Worm (Caenorhabditis elegans) whole organism, late embryonic: Measurements from ENCODE around the gene T24A6.16.

ENCODE experiments used
- C08G9.2 ChIP-seq: sonication (generic microtip); optimal IDR thresholded peaks from 2 replicates; lab custom pipeline; 2016; ENCODE audit warnings: mild to moderate bottlenecking, missing genetic modification characterization, moderate library complexity, missing compliant biosample characterization
- C38D4.7 ChIP-seq: fragments of 200-800 bp; sonication (Bioruptor generic); optimal IDR thresholded peaks from 2 replicates; lab custom pipeline; 2018; ENCODE audit warnings: mild to moderate bottlenecking, missing genetic modification characterization, moderate library complexity, missing compliant biosample characterization
- F13H6.1 ChIP-seq: sonication (generic microtip); optimal IDR thresholded peaks from 2 replicates; lab custom pipeline; 2016; ENCODE audit warnings: missing genetic modification characterization, missing compliant biosample characterization
- K09A11.1 ChIP-seq: sonication (generic microtip); optimal IDR thresholded peaks from 2 replicates; lab custom pipeline; 2017; ENCODE audit warnings: antibody characterized with exemption, mild to moderate bottlenecking, missing genetic modification characterization, missing compliant biosample characterization; ENCODE audit not compliant: insufficient read depth
- ahr-1 ChIP-seq: sonication (generic microtip); optimal IDR thresholded peaks from 2 replicates; lab custom pipeline; 2016; ENCODE audit warnings: missing genetic modification characterization, missing compliant biosample characterization
- ama-1 ChIP-seq: fragments of 150-350 bp; optimal IDR thresholded peaks from 2 replicates; lab custom pipeline; 2014
- ceh-14 ChIP-seq: sonication (generic microtip); optimal IDR thresholded peaks from 2 replicates; lab custom pipeline; 2016; ENCODE audit warnings: missing genotype, missing genetic modification characterization, missing compliant biosample characterization
- ceh-19 ChIP-seq: fragments of 200-800 bp; sonication (Bioruptor generic); optimal IDR thresholded peaks from 2 replicates; lab custom pipeline; 2018; ENCODE audit warnings: mild to moderate bottlenecking, missing genetic modification characterization, missing compliant biosample characterization
- ceh-2 ChIP-seq: sonication (generic microtip); optimal IDR thresholded peaks from 2 replicates; lab custom pipeline; 2016; ENCODE audit warnings: missing genotype, missing genetic modification characterization, missing compliant biosample characterization
- ceh-22 ChIP-seq: sonication (generic microtip); optimal IDR thresholded peaks from 2 replicates; lab custom pipeline; 2017; ENCODE audit warnings: missing biosample characterization, missing genetic modification characterization
- ceh-30 ChIP-seq: fragments of 150-350 bp; optimal IDR thresholded peaks from 2 replicates; lab custom pipeline; 2014; ENCODE audit warnings: missing biosample characterization, missing genetic modification characterization
- ceh-9 ChIP-seq: sonication (generic microtip); optimal IDR thresholded peaks from 2 replicates; lab custom pipeline; 2016; ENCODE audit warnings: mild to moderate bottlenecking, missing genetic modification characterization, inconsistent platforms, missing compliant biosample characterization
- ets-4 ChIP-seq: sonication (generic microtip); optimal IDR thresholded peaks from 2 replicates; lab custom pipeline; 2016; ENCODE audit warnings: missing genetic modification characterization, missing compliant biosample characterization
- fax-1 ChIP-seq: sonication (generic microtip); optimal IDR thresholded peaks from 2 replicates; lab custom pipeline; 2016; ENCODE audit warnings: missing genotype, missing genetic modification characterization, missing compliant biosample characterization
- fkh-10 ChIP-seq: fragments of 150-350 bp; optimal IDR thresholded peaks from 2 replicates; lab custom pipeline; 2014; ENCODE audit warnings: missing biosample characterization, missing genetic modification reagents, missing genetic modification characterization
- gmeb-2 ChIP-seq: sonication (generic microtip); optimal IDR thresholded peaks from 2 replicates; lab custom pipeline; 2016; ENCODE audit warnings: missing genetic modification characterization, inconsistent platforms, missing compliant biosample characterization
- hlh-13 ChIP-seq: fragments of 200-800 bp; sonication (Bioruptor generic); optimal IDR thresholded peaks from 2 replicates; lab custom pipeline; 2018; ENCODE audit warnings: mild to moderate bottlenecking, missing genetic modification characterization, missing compliant biosample characterization
- hlh-15 ChIP-seq: sonication (generic microtip); optimal IDR thresholded peaks from 2 replicates; lab custom pipeline; 2016; ENCODE audit warnings: missing genetic modification characterization, missing compliant biosample characterization
- hlh-6 ChIP-seq: sonication (generic microtip); optimal IDR thresholded peaks from 2 replicates; lab custom pipeline; 2016; ENCODE audit warnings: missing genotype, missing genetic modification characterization, missing compliant biosample characterization
- lim-6 ChIP-seq: sonication (generic microtip); optimal IDR thresholded peaks from 2 replicates; lab custom pipeline; 2016; ENCODE audit warnings: missing genetic modification characterization, missing compliant biosample characterization
- lin-11 ChIP-seq: fragments of 200-800 bp; sonication (Bioruptor generic); optimal IDR thresholded peaks from 2 replicates; lab custom pipeline; 2018; ENCODE audit warnings: mild to moderate bottlenecking, missing genetic modification characterization, missing compliant biosample characterization
- nfya-1 ChIP-seq: sonication (generic microtip); optimal IDR thresholded peaks from 2 replicates; lab custom pipeline; 2017; ENCODE audit warnings: missing genetic modification characterization, mild to moderate bottlenecking, missing compliant biosample characterization, antibody characterized with exemption, moderate library complexity
- nhr-232 ChIP-seq: sonication (generic microtip); optimal IDR thresholded peaks from 2 replicates; lab custom pipeline; 2016; ENCODE audit warnings: missing genetic modification characterization, missing compliant biosample characterization
- npax-4 ChIP-seq: sonication (generic microtip); optimal IDR thresholded peaks from 2 replicates; lab custom pipeline; 2016; ENCODE audit warnings: missing genetic modification characterization, missing compliant biosample characterization
- pag-3 ChIP-seq: sonication (generic microtip); optimal IDR thresholded peaks from 2 replicates; lab custom pipeline; 2016; ENCODE audit warnings: missing compliant biosample characterization, missing genetic modification characterization, borderline replicate concordance
- pax-1 ChIP-seq: fragments of 150-350 bp; optimal IDR thresholded peaks from 2 replicates; lab custom pipeline; 2014; ENCODE audit warnings: missing biosample characterization, missing genetic modification characterization
- pha-4 ChIP-seq: fragments of 150-350 bp; optimal IDR thresholded peaks from 2 replicates; lab custom pipeline; 2018; ENCODE audit warnings: missing biosample characterization, missing genetic modification reagents, missing genetic modification characterization
- pqm-1 ChIP-seq: sonication (generic microtip); optimal IDR thresholded peaks from 2 replicates; lab custom pipeline; 2016; ENCODE audit warnings: missing genetic modification characterization, missing compliant biosample characterization
- pros-1 ChIP-seq: fragments of 150-350 bp; optimal IDR thresholded peaks from 2 replicates; lab custom pipeline; 2014; ENCODE audit warnings: missing biosample characterization, missing genetic modification reagents, missing genetic modification characterization
- ref-2 ChIP-seq: sonication (generic microtip); optimal IDR thresholded peaks from 2 replicates; lab custom pipeline; 2016; ENCODE audit warnings: missing genetic modification characterization, missing compliant biosample characterization
- sox-4 ChIP-seq: sonication (generic microtip); optimal IDR thresholded peaks from 2 replicates; lab custom pipeline; 2017; ENCODE audit warnings: mild to moderate bottlenecking, missing genetic modification characterization, inconsistent platforms, missing compliant biosample characterization
- syd-9 ChIP-seq: sonication (generic microtip); optimal IDR thresholded peaks from 2 replicates; lab custom pipeline; 2016; ENCODE audit warnings: mild to moderate bottlenecking, missing genetic modification characterization, moderate library complexity, missing compliant biosample characterization
- tbx-2 ChIP-seq: sonication (generic microtip); optimal IDR thresholded peaks from 2 replicates; lab custom pipeline; 2016; ENCODE audit warnings: missing genetic modification characterization, missing compliant biosample characterization
- unc-3 ChIP-seq, 2 experiments: fragments of 200-800 bp in 1 of 2; sonication (Bioruptor generic) in 1 of 2; sonication (generic microtip) in 1 of 2; conservative IDR thresholded peaks in 1 of 2; optimal IDR thresholded peaks in 1 of 2; 2 replicates each; pipeline versions ENCODE4 v1.3.6 to Lab custom; 2016 to 2022; ENCODE audit warnings: missing compliant biosample characterization in 2 of 2, missing genetic modification characterization in 2 of 2, missing genetic modification reagents in 1 of 2
- unc-55 ChIP-seq: sonication (generic microtip); optimal IDR thresholded peaks from 2 replicates; lab custom pipeline; 2017; ENCODE audit warnings: missing biosample characterization, missing genetic modification reagents, missing genetic modification characterization
- zip-5 ChIP-seq: sonication (generic microtip); optimal IDR thresholded peaks from 2 replicates; lab custom pipeline; 2016; ENCODE audit warnings: missing genetic modification characterization, missing compliant biosample characterization

T24A6.16 gene

ce11 chrV:3587633-3588032 is 24.9 kb upstream of the T24A6.16 start (continued):
- TF ChIP-seq ceh-30 (tag; lab: Kevin White, UChicago), result no peak
- no peak for TF ChIP-seq ref-2 (tag; lab: Kevin White, UChicago)
- TF ChIP-seq ceh-19 (GFP tag; lab: Kevin White, UChicago), result peak; percentile 49
- peak; percentile 39 for TF ChIP-seq ceh-2 (tag; lab: Kevin White, UChicago)
- TF ChIP-seq ama-1, result no peak
- TF ChIP-seq pag-3 (tag; lab: Kevin White, UChicago), result no peak
- no peak for TF ChIP-seq C08G9.2 (tag; lab: Kevin White, UChicago)
- no peak for TF ChIP-seq ahr-1
- TF ChIP-seq hlh-13 (GFP tag; lab: Kevin White, UChicago), result no peak
- peak; percentile 24 for TF ChIP-seq nfya-1
- TF ChIP-seq unc-55, result no peak
- TF ChIP-seq ets-4 (tag; lab: Kevin White, UChicago), result no peak
- TF ChIP-seq F13H6.1, result peak; percentile 46
- no peak for TF ChIP-seq pha-4
- no peak for TF ChIP-seq pros-1 (tag; lab: Kevin White, UChicago)
- TF ChIP-seq ceh-9 (tag; lab: Kevin White, UChicago), result no peak
- peak; percentile 56 for TF ChIP-seq nhr-232 (tag; lab: Kevin White, UChicago)
- no peak for TF ChIP-seq pax-1 (tag; lab: Kevin White, UChicago)
- peak; percentile 73 for TF ChIP-seq sox-4
- TF ChIP-seq gmeb-2 (tag; lab: Kevin White, UChicago), result peak; percentile 40
- peak; percentile 9 for TF ChIP-seq ceh-14 (tag; lab: Kevin White, UChicago)
- TF ChIP-seq npax-4 (tag; lab: Kevin White, UChicago), result peak; percentile 27
- TF ChIP-seq C38D4.7, result peak; percentile 54
- peak; percentile 16 for TF ChIP-seq zip-5 (tag; lab: Kevin White, UChicago)
- no peak for TF ChIP-seq syd-9
- TF ChIP-seq unc-3 (GFP tag; conservative IDR thresholded peaks at IDR 0.05; lab: Robert Waterston, UW), result 0 out of 2 replicates have a peak, but pooled peaks have one; percentile 38
- peak; percentile 55 for TF ChIP-seq unc-3 (tag; optimal IDR thresholded peaks at IDR 0.05; lab: Kevin White, UChicago)
- no peak for TF ChIP-seq pqm-1 (tag; lab: Kevin White, UChicago)

DNA sequence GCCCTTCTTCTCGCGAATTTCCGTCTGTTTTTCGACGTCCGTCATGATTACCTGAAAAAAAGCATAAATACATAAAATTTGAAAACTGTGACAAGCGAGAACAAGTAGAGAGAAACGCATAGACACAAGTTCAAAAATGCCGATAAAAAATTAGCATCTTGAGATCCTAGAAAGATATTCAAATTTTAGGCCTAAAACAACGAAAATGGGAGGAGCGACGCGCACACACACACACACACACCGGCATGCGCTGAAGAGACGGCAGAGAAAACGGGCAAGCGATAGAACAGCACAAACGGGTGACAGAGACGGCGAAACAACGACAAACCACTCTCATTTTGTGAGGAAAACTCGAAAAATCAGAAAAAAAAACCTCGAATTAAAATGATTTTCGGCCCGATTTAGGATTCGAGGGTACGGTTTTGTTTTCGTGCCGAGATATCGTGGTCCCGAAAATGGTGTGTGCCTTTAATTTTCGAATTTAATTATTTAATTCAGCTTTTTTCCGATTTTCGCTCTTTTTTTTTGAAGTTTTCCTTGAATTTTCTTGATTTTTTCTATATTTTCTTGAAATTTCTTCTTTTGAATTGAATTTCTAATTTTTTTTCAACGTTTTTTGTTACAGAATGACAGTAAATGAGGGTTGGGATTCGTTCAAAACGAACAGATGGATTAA is 23.4 kb upstream of the T24A6.16 start, which contains the start of the genes rpl-11.1 and T22F3.2:
Gene rpl-11.1 (minus strand): TSS at position 51 of the 676 bp plus-strand sequence.
Gene T22F3.2 (plus strand): TSS at position 626 of the 676 bp plus-strand sequence.
- TF ChIP-seq nfya-1 (peak; percentile 14), ceh-22 (tag; lab: Kevin White, UChicago) (no peak)

- no peak for TF ChIP-seq F13H6.1
- TF ChIP-seq, all 69 proteins: peak for 0
These were observed 22.3 kb upstream of the T24A6.16 start for ce11 chrV:3585011-3585410.

DNA sequence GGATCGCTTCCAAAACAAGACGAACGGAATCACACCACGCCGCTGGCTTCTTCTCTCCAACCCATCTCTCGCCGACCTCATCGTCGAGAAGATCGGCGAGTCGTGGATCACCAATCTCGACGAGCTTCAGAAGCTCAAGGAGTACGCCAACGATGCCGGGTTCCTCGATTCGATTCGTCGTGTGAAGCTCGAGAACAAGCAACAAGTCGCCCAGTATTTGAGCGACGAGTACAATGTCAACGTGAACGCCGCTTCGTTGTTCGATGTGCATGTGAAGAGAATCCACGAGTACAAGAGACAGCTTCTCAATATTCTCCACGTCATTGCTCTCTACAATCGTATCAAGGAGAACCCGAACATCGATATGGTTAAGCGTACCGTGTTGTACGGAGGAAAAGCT is 20.9 kb upstream of the T24A6.16 start:
- TF ChIP-seq ahr-1, result no peak
- no peak for TF ChIP-seq ceh-19 (GFP tag; lab: Kevin White, UChicago)
- no peak for TF ChIP-seq hlh-6
- no peak for TF ChIP-seq nfya-1
- no peak for TF ChIP-seq fax-1 (tag; lab: Kevin White, UChicago)
- no peak for TF ChIP-seq K09A11.1 (tag; lab: Kevin White, UChicago)
- TF ChIP-seq lim-6, result no peak
- TF ChIP-seq tbx-2 (tag; lab: Kevin White, UChicago), result no peak
- no peak for TF ChIP-seq hlh-15
- TF ChIP-seq ama-1, result no peak
- no peak for TF ChIP-seq sox-4
- no peak for TF ChIP-seq ref-2 (tag; lab: Kevin White, UChicago)
- no peak for TF ChIP-seq lin-11 (tag; lab: Kevin White, UChicago)
- TF ChIP-seq ceh-9 (tag; lab: Kevin White, UChicago), result no peak
- TF ChIP-seq fkh-10 (GFP tag; lab: Kevin White, UChicago), result no peak
- TF ChIP-seq unc-3 (GFP tag; conservative IDR thresholded peaks at IDR 0.05; lab: Robert Waterston, UW), result no peak
- TF ChIP-seq unc-3 (tag; optimal IDR thresholded peaks at IDR 0.05; lab: Kevin White, UChicago), result no peak
